Fruit fly (Drosophila melanogaster) whole organism, embryonic: ENCODE results near the gene CG15332.

Experiments used
- Blimp-1 ChIP-seq: fragments of 200-800 bp; sonication (Bioruptor generic); optimal IDR thresholded peaks from 3 replicates; lab custom pipeline; 2018; ENCODE audit warnings: missing biosample characterization, missing genetic modification characterization, mild to moderate bottlenecking, moderate library complexity, missing genetic modification reagents
- C15 ChIP-seq: fragments of 200-800 bp; sonication (Bioruptor generic); IDR thresholded peaks from 3 replicates; pipeline ENCODE4 v1.3.6; 2022; ENCODE audit warnings: missing biosample characterization, missing genetic modification characterization
- CG10147 ChIP-seq: fragments of 200-800 bp; sonication (Bioruptor generic); optimal IDR thresholded peaks from 2 replicates; lab custom pipeline; 2019; ENCODE audit warnings: missing biosample characterization, mild to moderate bottlenecking, missing genetic modification characterization, moderate library complexity
- CG10267 ChIP-seq: fragments of 200-800 bp; sonication (Bioruptor generic); optimal IDR thresholded peaks from 2 replicates; lab custom pipeline; 2018; ENCODE audit warnings: missing biosample characterization, mild to moderate bottlenecking, missing genetic modification characterization, moderate library complexity
- CG12744 ChIP-seq: fragments of 200-800 bp; sonication (Bioruptor generic); optimal IDR thresholded peaks from 2 replicates; lab custom pipeline; 2016; ENCODE audit warnings: missing biosample characterization, missing genetic modification characterization
- CG12769 ChIP-seq: fragments of 200-800 bp; sonication (Bioruptor generic); optimal IDR thresholded peaks from 2 replicates; lab custom pipeline; 2019; ENCODE audit warnings: missing biosample characterization, mild to moderate bottlenecking, missing genetic modification characterization, moderate library complexity
- CG13424 ChIP-seq: fragments of 200-800 bp; sonication (Bioruptor generic); optimal IDR thresholded peaks from 2 replicates; lab custom pipeline; 2019; ENCODE audit warnings: missing biosample characterization, mild to moderate bottlenecking, missing genetic modification characterization, moderate library complexity
- CG13894 ChIP-seq: fragments of 200-800 bp; sonication (Bioruptor generic); optimal IDR thresholded peaks from 3 replicates; lab custom pipeline; 2018; ENCODE audit warnings: missing biosample characterization, mild to moderate bottlenecking, missing genetic modification characterization, moderate library complexity
- CG14667 ChIP-seq: fragments of 200-800 bp; sonication (Bioruptor generic); IDR thresholded peaks from 2 replicates; pipeline ENCODE4 v1.3.6; 2022; ENCODE audit warnings: missing biosample characterization, missing genetic modification characterization
- CG15696 ChIP-seq: fragments of 200-800 bp; sonication (Bioruptor generic); optimal IDR thresholded peaks from 2 replicates; lab custom pipeline; 2019; ENCODE audit warnings: missing biosample characterization, mild to moderate bottlenecking, missing genetic modification characterization, moderate library complexity
- CG1603 ChIP-seq: fragments of 200-800 bp; sonication (Bioruptor generic); optimal IDR thresholded peaks from 2 replicates; lab custom pipeline; 2019; ENCODE audit warnings: missing biosample characterization, mild to moderate bottlenecking, missing genetic modification characterization, moderate library complexity
- CG1647 ChIP-seq: fragments of 200-800 bp; sonication (Bioruptor generic); optimal IDR thresholded peaks from 3 replicates; lab custom pipeline; 2016; ENCODE audit warnings: missing biosample characterization, missing genetic modification characterization
- CG16815 ChIP-seq: fragments of 200-800 bp; sonication (Bioruptor generic); optimal IDR thresholded peaks from 3 replicates; lab custom pipeline; 2017; ENCODE audit warnings: missing biosample characterization, mild to moderate bottlenecking, missing genetic modification characterization
- CG16863 ChIP-seq: fragments of 200-800 bp; sonication (Bioruptor generic); optimal IDR thresholded peaks from 3 replicates; lab custom pipeline; 2016; ENCODE audit warnings: missing biosample characterization, missing genetic modification characterization
- CG18599 ChIP-seq: fragments of 200-800 bp; sonication (Bioruptor generic); optimal IDR thresholded peaks from 3 replicates; lab custom pipeline; 2017; ENCODE audit warnings: missing biosample characterization, missing genetic modification characterization, mild to moderate bottlenecking, moderate library complexity, missing genetic modification reagents
- CG18619 ChIP-seq: fragments of 200-800 bp; sonication (Bioruptor generic); optimal IDR thresholded peaks from 3 replicates; lab custom pipeline; 2017; ENCODE audit warnings: missing biosample characterization, mild to moderate bottlenecking, missing genetic modification characterization
- CG31441 ChIP-seq: fragments of 200-800 bp; sonication (Bioruptor generic); IDR thresholded peaks from 2 replicates; pipeline ENCODE4 v1.3.6; 2022; ENCODE audit warnings: missing biosample characterization, missing genetic modification characterization
- CG34224 ChIP-seq: fragments of 200-800 bp; sonication (Bioruptor generic); IDR thresholded peaks from 3 replicates; pipeline ENCODE4 v1.3.6; 2022; ENCODE audit warnings: missing biosample characterization, missing genetic modification characterization; ENCODE audit not compliant: partially characterized antibody
- CG34376 ChIP-seq: fragments of 200-800 bp; sonication (Bioruptor generic); optimal IDR thresholded peaks from 2 replicates; lab custom pipeline; 2018; ENCODE audit warnings: missing biosample characterization, mild to moderate bottlenecking, missing genetic modification characterization
- CG4820 ChIP-seq: fragments of 200-800 bp; sonication (Bioruptor generic); optimal IDR thresholded peaks from 3 replicates; lab custom pipeline; 2016; ENCODE audit warnings: missing biosample characterization, missing genetic modification characterization
- CG5953 ChIP-seq: fragments of 200-800 bp; sonication (Bioruptor generic); IDR thresholded peaks from 2 replicates; pipeline ENCODE4 v1.3.6; 2022; ENCODE audit warnings: missing biosample characterization, missing genetic modification characterization
- CG7839 ChIP-seq: fragments of 200-800 bp; sonication (Bioruptor generic); optimal IDR thresholded peaks from 3 replicates; lab custom pipeline; 2018; ENCODE audit warnings: missing biosample characterization, mild to moderate bottlenecking, missing genetic modification characterization, moderate library complexity
- CG7928 ChIP-seq: fragments of 200-800 bp; sonication (Bioruptor generic); optimal IDR thresholded peaks from 2 replicates; lab custom pipeline; 2017; ENCODE audit warnings: missing biosample characterization, mild to moderate bottlenecking, missing genetic modification characterization
- HmgD ChIP-seq: fragments of 200-800 bp; sonication (Bioruptor generic); optimal IDR thresholded peaks from 3 replicates; lab custom pipeline; 2016; ENCODE audit warnings: missing biosample characterization, missing genetic modification characterization
- HmgZ ChIP-seq: fragments of 200-800 bp; sonication (Bioruptor generic); optimal IDR thresholded peaks from 2 replicates; lab custom pipeline; 2018; ENCODE audit warnings: missing biosample characterization, mild to moderate bottlenecking, missing genetic modification characterization
- Jarid2 ChIP-seq: fragments of 200-800 bp; sonication (Bioruptor generic); optimal IDR thresholded peaks from 3 replicates; lab custom pipeline; 2017; ENCODE audit warnings: mild to moderate bottlenecking, missing biosample characterization, missing genetic modification reagents, missing genetic modification characterization
- Kr ChIP-seq: fragments of 200-800 bp; sonication (Bioruptor generic); optimal IDR thresholded peaks from 2 replicates; lab custom pipeline; 2017; ENCODE audit warnings: missing biosample characterization, mild to moderate bottlenecking, missing genetic modification characterization
- Mad ChIP-seq: fragments of 200-800 bp; sonication (Bioruptor generic); optimal IDR thresholded peaks from 2 replicates; lab custom pipeline; 2016; ENCODE audit warnings: missing biosample characterization, missing genetic modification characterization
- Rfx ChIP-seq: fragments of 200-800 bp; sonication (Bioruptor generic); IDR thresholded peaks from 2 replicates; pipeline ENCODE4 v1.3.6; 2022; ENCODE audit warnings: missing biosample characterization, missing genetic modification characterization
- Scr ChIP-seq: fragments of 200-800 bp; sonication (Bioruptor generic); IDR thresholded peaks from 2 replicates; pipeline ENCODE4 v1.3.6; 2022; ENCODE audit warnings: missing biosample characterization, missing genetic modification characterization; ENCODE audit not compliant: partially characterized antibody
- Side ChIP-seq: fragments of 200-800 bp; sonication (Bioruptor generic); optimal IDR thresholded peaks from 2 replicates; lab custom pipeline; 2016; ENCODE audit warnings: missing biosample characterization, missing genetic modification characterization
- Sry-δ ChIP-seq: fragments of 200-800 bp; sonication (Bioruptor generic); optimal IDR thresholded peaks from 2 replicates; lab custom pipeline; 2016; ENCODE audit warnings: missing biosample characterization, missing genetic modification characterization
- Stat92E ChIP-seq, 3 experiments: fragments of >200 bp in 2 of 3; fragments of 200-800 bp in 1 of 3; sonication (Bioruptor generic) in 1 of 3; optimal IDR thresholded peaks; 2 replicates each; lab custom pipeline; 2017 to 2019; ENCODE audit warnings: missing biosample characterization in 3 of 3, missing genetic modification characterization in 3 of 3, mild to moderate bottlenecking in 1 of 3, moderate library complexity in 1 of 3
- bowl ChIP-seq: fragments of 200-800 bp; sonication (Bioruptor generic); IDR thresholded peaks from 2 replicates; pipeline ENCODE4 v1.3.6; 2022; ENCODE audit warnings: missing biosample characterization, missing genetic modification characterization
- ci ChIP-seq: fragments of 200-800 bp; sonication (Bioruptor generic); IDR thresholded peaks from 3 replicates; pipeline ENCODE4 v1.3.6; 2022; ENCODE audit warnings: missing biosample characterization, missing genetic modification characterization
- dmrt11E ChIP-seq: fragments of 200-800 bp; sonication (Bioruptor generic); optimal IDR thresholded peaks from 3 replicates; lab custom pipeline; 2018; ENCODE audit warnings: missing biosample characterization, mild to moderate bottlenecking, missing genetic modification characterization, moderate library complexity
- dpn ChIP-seq, 2 experiments: fragments of 200-800 bp; sonication (Bioruptor generic); optimal IDR thresholded peaks; 3 replicates each; lab custom pipeline; 2016; ENCODE audit warnings: missing biosample characterization in 2 of 2, missing genetic modification characterization in 2 of 2
- esg ChIP-seq: fragments of 200-800 bp; sonication (Bioruptor generic); conservative IDR thresholded peaks from 2 replicates; pipeline ENCODE4 v1.3.6; 2022; ENCODE audit warnings: missing biosample characterization, missing genetic modification characterization
- fd96Cb ChIP-seq: fragments of 200-800 bp; sonication (Bioruptor generic); optimal IDR thresholded peaks from 2 replicates; lab custom pipeline; 2018; ENCODE audit warnings: missing biosample characterization, mild to moderate bottlenecking, missing genetic modification characterization, moderate library complexity
- insv ChIP-seq, 2 experiments: fragments of 200-800 bp; sonication (Bioruptor generic); optimal IDR thresholded peaks; 3 replicates each; lab custom pipeline; 2016 to 2018; ENCODE audit warnings: missing biosample characterization in 2 of 2, missing genetic modification characterization in 2 of 2
- lab ChIP-seq: fragments of 200-800 bp; sonication (Bioruptor generic); optimal IDR thresholded peaks from 3 replicates; lab custom pipeline; 2017; ENCODE audit warnings: missing biosample characterization, missing genetic modification characterization, mild to moderate bottlenecking, moderate library complexity, missing genetic modification reagents
- prd ChIP-seq, 3 experiments: fragments of >200 bp in 2 of 3; fragments of 200-800 bp in 1 of 3; sonication (Bioruptor generic) in 1 of 3; optimal IDR thresholded peaks in 2 of 3; IDR thresholded peaks in 1 of 3; 2 replicates in 2 of 3; 3 replicates in 1 of 3; pipeline versions ENCODE4 v1.3.6 to Lab custom; 2017 to 2022; ENCODE audit warnings: missing biosample characterization in 1 of 3, missing genetic modification characterization in 1 of 3
- row ChIP-seq: fragments of 200-800 bp; sonication (Bioruptor generic); IDR thresholded peaks from 3 replicates; pipeline ENCODE4 v1.3.6; 2022; ENCODE audit warnings: missing biosample characterization, missing genetic modification characterization
- sisA ChIP-seq: fragments of 200-800 bp; sonication (Bioruptor generic); IDR thresholded peaks from 2 replicates; pipeline ENCODE4 v1.3.6; 2022; ENCODE audit warnings: missing biosample characterization, missing genetic modification characterization
- trem ChIP-seq: fragments of 200-800 bp; optimal IDR thresholded peaks from 3 replicates; lab custom pipeline; 2019; ENCODE audit warnings: missing biosample characterization, mild to moderate bottlenecking, missing genetic modification characterization, moderate library complexity
- vvl ChIP-seq: fragments of 200-800 bp; sonication (Bioruptor generic); IDR thresholded peaks from 2 replicates; pipeline ENCODE4 v1.3.6; 2022; ENCODE audit warnings: missing biosample characterization, missing genetic modification characterization
- zen ChIP-seq: fragments of 200-800 bp; sonication (Bioruptor generic); optimal IDR thresholded peaks from 3 replicates; lab custom pipeline; 2018; ENCODE audit warnings: missing biosample characterization, mild to moderate bottlenecking, missing genetic modification characterization, moderate library complexity
- zfh1 ChIP-seq: fragments of 200-800 bp; sonication (Bioruptor generic); IDR thresholded peaks from 3 replicates; pipeline ENCODE4 v1.3.6; 2022; ENCODE audit warnings: missing biosample characterization, missing genetic modification characterization

The CG15332 gene

dm6 chrX:7969188-7969829 lies 13.5 kb upstream of the CG15332 start (continued):
- peak; percentile 0 for TF ChIP-seq CG7839 (tag; lab: Kevin White, UChicago)
- TF ChIP-seq CG13894 (tag; lab: Kevin White, UChicago), result no peak
- TF ChIP-seq CG31441 (GFP tag; lab: Robert Waterston, UW), result no peak
- peak; percentile 14 for TF ChIP-seq Sry-δ (GFP tag; lab: Kevin White, UChicago)
- peak; percentile 84 for TF ChIP-seq row
- TF ChIP-seq CG12744, result no peak
- TF ChIP-seq zfh1 (GFP tag; lab: Robert Waterston, UW), result 0 out of 3 replicates have a peak, but pooled peaks have one; percentile 17
- TF ChIP-seq Kr, result no peak
- no peak for TF ChIP-seq CG14667 (GFP tag; lab: Robert Waterston, UW)
- TF ChIP-seq zen, result no peak
- TF ChIP-seq sisA (GFP tag; lab: Robert Waterston, UW), result no peak
- no peak for TF ChIP-seq CG18619
- no peak for TF ChIP-seq CG16863 (GFP tag; lab: Kevin White, UChicago)
- TF ChIP-seq CG12769 (tag; lab: Kevin White, UChicago), result peak; percentile 56
- peak; percentile 19 for TF ChIP-seq trem
- peak; percentile 39; the same call in 1 of the 2 replicates for TF ChIP-seq vvl
- no peak for TF ChIP-seq CG10267 (tag; lab: Kevin White, UChicago)
- no peak for TF ChIP-seq bowl
- TF ChIP-seq CG18599, result peak; percentile 18
- TF ChIP-seq CG10147, result peak; percentile 20
- no peak for TF ChIP-seq lab
- peak; percentile 67 for TF ChIP-seq Jarid2
- peak in 1 of 2 experiments; percentile 32 for TF ChIP-seq insv (GFP tag; optimal IDR thresholded peaks at IDR 0.05; lab: Kevin White, UChicago)
- TF ChIP-seq CG34376 (GFP tag; lab: Kevin White, UChicago), result no peak
- TF ChIP-seq Scr (GFP tag; lab: Robert Waterston, UW), result peak; percentile 32; the same call in 1 of the 2 replicates
- TF ChIP-seq Blimp-1 (GFP tag; lab: Kevin White, UChicago), result no peak
- peak; percentile 3 for TF ChIP-seq dmrt11E (tag; lab: Kevin White, UChicago)
- TF ChIP-seq ci (GFP tag; lab: Robert Waterston, UW), result peak; percentile 58; the same call in 1 of the 3 replicates
- no peak for TF ChIP-seq CG1647
- TF ChIP-seq HmgZ (tag; lab: Kevin White, UChicago), result peak; percentile 11
- TF ChIP-seq CG5953 (GFP tag; lab: Robert Waterston, UW), result no peak
- no peak for TF ChIP-seq prd (optimal IDR thresholded peaks at IDR 0.05; lab: Kevin White, UChicago)
- no peak for TF ChIP-seq prd (GFP tag; IDR thresholded peaks at IDR 0.05; lab: Robert Waterston, UW)
- TF ChIP-seq CG7928 (GFP tag; lab: Kevin White, UChicago), result no peak
- TF ChIP-seq dpn (GFP tag; optimal IDR thresholded peaks at IDR 0.05; lab: Kevin White, UChicago), result no peak
- peak; percentile 32 for TF ChIP-seq CG1603 (tag; lab: Kevin White, UChicago)
- no peak for TF ChIP-seq CG34224
- no peak for TF ChIP-seq Side (GFP tag; lab: Kevin White, UChicago)
- TF ChIP-seq CG16815 (GFP tag; lab: Kevin White, UChicago), result no peak
- no peak for TF ChIP-seq Stat92E (GFP tag; optimal IDR thresholded peaks at IDR 0.05; lab: Kevin White, UChicago)
- no peak for TF ChIP-seq Rfx (GFP tag; lab: Robert Waterston, UW)
- TF ChIP-seq CG13424 (tag; lab: Kevin White, UChicago), result peak; percentile 44
- no peak for TF ChIP-seq Mad (GFP tag; lab: Kevin White, UChicago)
- no peak for TF ChIP-seq C15 (GFP tag; lab: Robert Waterston, UW)
- TF ChIP-seq CG4820, result no peak
- TF ChIP-seq esg (GFP tag; lab: Robert Waterston, UW), result no peak
- no peak for TF ChIP-seq fd96Cb (tag; lab: Kevin White, UChicago)
- no peak for TF ChIP-seq HmgD
- TF ChIP-seq CG15696 (tag; lab: Kevin White, UChicago), result no peak
